Fruit fly (Drosophila melanogaster): ENCODE results near the gene ZAP3.
A peak's percentile ranks its signal among the peaks of the same experiment; 100 is the strongest.

ZAP3 gene

dm6 chrX:10105701-10106307 is 23.5 kb upstream of the ZAP3 start:
- TF ChIP-seq CG6792 (GFP tag; optimal IDR thresholded peaks at IDR 0.05) (peak; percentile 41), CG11762 (GFP tag; optimal IDR thresholded peaks at IDR 0.05; ENCODE audit: insufficient read depth) (peak; percentile 39), dac (GFP tag; optimal IDR thresholded peaks at IDR 0.05) (no peak), net (GFP tag; optimal IDR thresholded peaks at IDR 0.05) (peak; percentile 52), dsx (GFP tag; optimal IDR thresholded peaks at IDR 0.05; ENCODE audit: poor library complexity, severe bottlenecking) (peak; percentile 56), fd59A (GFP tag; optimal IDR thresholded peaks at IDR 0.05) (peak; percentile 62), CG8319 (GFP tag; optimal IDR thresholded peaks at IDR 0.05) (peak; percentile 6), CG31627 (GFP tag; optimal IDR thresholded peaks at IDR 0.05) (peak; percentile 25), CG4318 (GFP tag; optimal IDR thresholded peaks at IDR 0.05) (peak; percentile 40), salr (GFP tag; optimal IDR thresholded peaks at IDR 0.05) (peak; percentile 51 to 56), Eip75B (GFP tag; optimal IDR thresholded peaks at IDR 0.05) (peak; percentile 64), CG6163 (GFP tag; IDR thresholded peaks at IDR 0.05) (peak; percentile 82), CG11294 (GFP tag; IDR thresholded peaks at IDR 0.05) (peak; percentile 65), OdsH (GFP tag; optimal IDR thresholded peaks at IDR 0.05) (peak; percentile 69), CG32006 (GFP tag; optimal IDR thresholded peaks at IDR 0.05) (peak; percentile 68), Hr39 (GFP tag; optimal IDR thresholded peaks at IDR 0.05) (peak; percentile 40), achi (GFP tag; optimal IDR thresholded peaks at IDR 0.05) (peak; percentile 70), Eip78C (GFP tag) (peak; percentile 89), Ets21C (GFP tag; optimal IDR thresholded peaks at IDR 0.05) (no peak), CG3919 (GFP tag; optimal IDR thresholded peaks at IDR 0.05) (peak; percentile 75), CG6854 (GFP tag; optimal IDR thresholded peaks at IDR 0.05) (no peak), Gug (GFP tag; IDR thresholded peaks at IDR 0.05) (peak; percentile 79), topi (GFP tag; optimal IDR thresholded peaks at IDR 0.05) (peak; percentile 52), CG6276 (GFP tag; optimal IDR thresholded peaks at IDR 0.05) (peak; percentile 30), eg (GFP tag; IDR thresholded peaks at IDR 0.05) (peak; percentile 81), CG9139 (GFP tag; optimal IDR thresholded peaks at IDR 0.05) (peak; percentile 40), Ets96B (tag; optimal IDR thresholded peaks at IDR 0.05) (peak; percentile 75), acj6 (GFP tag; optimal IDR thresholded peaks at IDR 0.05) (peak; percentile 68), Hr38 (GFP tag; optimal IDR thresholded peaks at IDR 0.05) (no peak), lz (GFP tag; optimal IDR thresholded peaks at IDR 0.05) (peak; percentile 14), CG16779 (tag; optimal IDR thresholded peaks at IDR 0.05) (peak; percentile 32), ss (GFP tag; optimal IDR thresholded peaks at IDR 0.05) (peak; percentile 63 to 66), CG15336 (GFP tag; IDR thresholded peaks at IDR 0.05) (peak; percentile 74), Lpt (GFP tag; optimal IDR thresholded peaks at IDR 0.05) (peak; percentile 56), CG7368 (GFP tag; optimal IDR thresholded peaks at IDR 0.05) (peak; percentile 33), CG1621 (tag; optimal IDR thresholded peaks at IDR 0.05) (peak; percentile 67), Blimp-1 (GFP tag; optimal IDR thresholded peaks at IDR 0.05) (no peak), CG10631 (GFP tag; optimal IDR thresholded peaks at IDR 0.05) (peak; percentile 75), CG10669 (GFP tag; optimal IDR thresholded peaks at IDR 0.05) (peak; percentile 67), CG11902 (GFP tag; optimal IDR thresholded peaks at IDR 0.05) (peak; percentile 6), Sox14 (GFP tag; optimal IDR thresholded peaks at IDR 0.05) (peak; percentile 59), esn (GFP tag; optimal IDR thresholded peaks at IDR 0.05) (peak; percentile 26), vri (GFP tag; optimal IDR thresholded peaks at IDR 0.05) (no peak), fkh (GFP tag; optimal IDR thresholded peaks at IDR 0.05) (no peak), CG34406 (GFP tag; optimal IDR thresholded peaks at IDR 0.05) (peak; percentile 50), cyc (GFP tag; optimal IDR thresholded peaks at IDR 0.05) (peak; percentile 38), pdm3 (GFP tag; optimal IDR thresholded peaks at IDR 0.05) (peak; percentile 72), Smox (GFP tag; optimal IDR thresholded peaks at IDR 0.05) (peak; percentile 17), Eip93F (GFP tag; optimal IDR thresholded peaks at IDR 0.05) (no peak), Sox102F (GFP tag; optimal IDR thresholded peaks at IDR 0.05) (peak; percentile 12), CG8632 (GFP tag; optimal IDR thresholded peaks at IDR 0.05) (peak; percentile 43)

All from whole organism, prepupa.